Fruit fly (Drosophila melanogaster) whole organism, prepupa: Measurements from ENCODE around the gene Ugt37A3.

Experiments
- CG11294 ChIP-seq: fragments of 200-800 bp; sonication (Bioruptor generic); IDR thresholded peaks from 2 replicates; pipeline ENCODE4 v1.3.6; 2022; ENCODE audit warnings: missing biosample characterization, missing genetic modification characterization
- CG11902 ChIP-seq: fragments of 200-800 bp; sonication (Bioruptor generic); optimal IDR thresholded peaks from 3 replicates; lab custom pipeline; 2016; ENCODE audit warnings: missing biosample characterization, missing genetic modification characterization
- CG15336 ChIP-seq: fragments of 200-800 bp; sonication (Bioruptor generic); IDR thresholded peaks from 2 replicates; pipeline ENCODE4 v1.3.6; 2022; ENCODE audit warnings: missing biosample characterization, missing genetic modification characterization
- CG1621 ChIP-seq: fragments of 200-800 bp; sonication (Bioruptor generic); optimal IDR thresholded peaks from 3 replicates; lab custom pipeline; 2018; ENCODE audit warnings: missing biosample characterization, mild to moderate bottlenecking, missing genetic modification characterization
- CG16779 ChIP-seq: fragments of 200-800 bp; sonication (Bioruptor generic); optimal IDR thresholded peaks from 3 replicates; lab custom pipeline; 2017; ENCODE audit warnings: missing biosample characterization, mild to moderate bottlenecking, missing genetic modification characterization
- CG3032 ChIP-seq: fragments of 200-800 bp; optimal IDR thresholded peaks from 2 replicates; lab custom pipeline; 2019; ENCODE audit warnings: missing biosample characterization, mild to moderate bottlenecking, missing genetic modification characterization, moderate library complexity
- CG31627 ChIP-seq: fragments of 200-800 bp; sonication (Bioruptor generic); optimal IDR thresholded peaks from 3 replicates; lab custom pipeline; 2016; ENCODE audit warnings: missing biosample characterization, missing genetic modification characterization
- CG6276 ChIP-seq: fragments of 200-800 bp; sonication (Bioruptor generic); optimal IDR thresholded peaks from 2 replicates; lab custom pipeline; 2017; ENCODE audit warnings: missing biosample characterization, mild to moderate bottlenecking, missing genetic modification characterization
- CG6792 ChIP-seq: fragments of 200-800 bp; sonication (Bioruptor generic); optimal IDR thresholded peaks from 3 replicates; lab custom pipeline; 2016; ENCODE audit warnings: missing biosample characterization, missing genetic modification characterization
- CG6854 ChIP-seq: fragments of 200-800 bp; sonication (Bioruptor generic); optimal IDR thresholded peaks from 2 replicates; lab custom pipeline; 2017; ENCODE audit warnings: missing biosample characterization, mild to moderate bottlenecking, missing genetic modification characterization
- CG8119 ChIP-seq: fragments of 200-800 bp; sonication (Bioruptor generic); IDR thresholded peaks from 3 replicates; pipeline ENCODE4 v1.3.6; 2022; ENCODE audit warnings: missing biosample characterization, missing genetic modification characterization
- CG8319 ChIP-seq: fragments of 200-800 bp; sonication (Bioruptor generic); optimal IDR thresholded peaks from 3 replicates; lab custom pipeline; 2016; ENCODE audit warnings: missing biosample characterization, missing genetic modification characterization
- CG9139 ChIP-seq: fragments of 200-800 bp; sonication (Bioruptor generic); optimal IDR thresholded peaks from 3 replicates; lab custom pipeline; 2017; ENCODE audit warnings: missing biosample characterization, mild to moderate bottlenecking, missing genetic modification characterization
- Eip93F ChIP-seq: fragments of 200-800 bp; sonication (Bioruptor generic); optimal IDR thresholded peaks from 2 replicates; lab custom pipeline; 2016; ENCODE audit warnings: missing biosample characterization, mild to moderate bottlenecking, missing genetic modification characterization
- Ets21C ChIP-seq: fragments of 200-800 bp; sonication (Bioruptor generic); optimal IDR thresholded peaks from 3 replicates; lab custom pipeline; 2016; ENCODE audit warnings: missing biosample characterization, missing genetic modification characterization
- Ets96B ChIP-seq: fragments of 200-800 bp; optimal IDR thresholded peaks from 2 replicates; lab custom pipeline; 2019; ENCODE audit warnings: missing biosample characterization, mild to moderate bottlenecking, missing genetic modification characterization, moderate library complexity
- Gug ChIP-seq: fragments of 200-800 bp; sonication (Bioruptor generic); IDR thresholded peaks from 2 replicates; pipeline ENCODE4 v1.3.6; 2022; ENCODE audit warnings: missing biosample characterization, missing genetic modification characterization
- Hr39 ChIP-seq: fragments of 200-800 bp; sonication (Bioruptor generic); optimal IDR thresholded peaks from 2 replicates; lab custom pipeline; 2016; ENCODE audit warnings: missing biosample characterization, missing genetic modification characterization
- Hr4 ChIP-seq: fragments of 200-800 bp; sonication (Bioruptor generic); optimal IDR thresholded peaks from 3 replicates; lab custom pipeline; 2016; ENCODE audit warnings: missing biosample characterization, missing genetic modification characterization
- Lpt ChIP-seq: fragments of 200-800 bp; sonication (Bioruptor generic); optimal IDR thresholded peaks from 3 replicates; lab custom pipeline; 2016; ENCODE audit warnings: missing biosample characterization, missing genetic modification characterization
- Met ChIP-seq: fragments of 200-800 bp; sonication (Bioruptor generic); optimal IDR thresholded peaks from 3 replicates; lab custom pipeline; 2016; ENCODE audit warnings: missing biosample characterization, missing genetic modification characterization
- OdsH ChIP-seq: fragments of 200-800 bp; sonication (Bioruptor generic); optimal IDR thresholded peaks from 3 replicates; lab custom pipeline; 2016; ENCODE audit warnings: missing biosample characterization, missing genetic modification characterization
- Sox14 ChIP-seq: fragments of 200-800 bp; sonication (Bioruptor generic); optimal IDR thresholded peaks from 3 replicates; lab custom pipeline; 2016; ENCODE audit warnings: missing biosample characterization, missing genetic modification characterization
- achi ChIP-seq: fragments of 200-800 bp; sonication (Bioruptor generic); optimal IDR thresholded peaks from 3 replicates; lab custom pipeline; 2016; ENCODE audit warnings: missing biosample characterization, missing genetic modification characterization
- acj6 ChIP-seq: fragments of 200-800 bp; sonication (Bioruptor generic); optimal IDR thresholded peaks from 3 replicates; lab custom pipeline; 2016; ENCODE audit warnings: missing biosample characterization, missing genetic modification characterization
- cyc ChIP-seq: fragments of 200-800 bp; sonication (Bioruptor generic); optimal IDR thresholded peaks from 3 replicates; lab custom pipeline; 2016; ENCODE audit warnings: missing biosample characterization, missing genetic modification characterization
- dac ChIP-seq: fragments of 200-800 bp; sonication (Bioruptor generic); optimal IDR thresholded peaks from 2 replicates; lab custom pipeline; 2017; ENCODE audit warnings: missing biosample characterization, mild to moderate bottlenecking, missing genetic modification characterization
- dsx ChIP-seq: fragments of 200-800 bp; optimal IDR thresholded peaks from 3 replicates; lab custom pipeline; 2019; ENCODE audit warnings: missing biosample characterization, mild to moderate bottlenecking, missing genetic modification characterization, moderate library complexity; ENCODE audit not compliant: poor library complexity, severe bottlenecking
- fd59A ChIP-seq: fragments of 200-800 bp; sonication (Bioruptor generic); optimal IDR thresholded peaks from 2 replicates; lab custom pipeline; 2017; ENCODE audit warnings: missing biosample characterization, mild to moderate bottlenecking, missing genetic modification characterization, missing genetic modification reagents
- lz ChIP-seq: fragments of 200-800 bp; sonication (Bioruptor generic); optimal IDR thresholded peaks from 3 replicates; lab custom pipeline; 2016; ENCODE audit warnings: missing biosample characterization, missing genetic modification characterization
- net ChIP-seq: fragments of 200-800 bp; sonication (Bioruptor generic); optimal IDR thresholded peaks from 3 replicates; lab custom pipeline; 2016; ENCODE audit warnings: missing biosample characterization, missing genetic modification characterization
- pdm3 ChIP-seq: fragments of 200-800 bp; sonication (Bioruptor generic); optimal IDR thresholded peaks from 3 replicates; lab custom pipeline; 2016; ENCODE audit warnings: missing biosample characterization, missing genetic modification characterization
- salr ChIP-seq, 2 experiments: fragments of 200-800 bp; sonication (Bioruptor generic); optimal IDR thresholded peaks; 3 replicates each; lab custom pipeline; 2016 to 2018; ENCODE audit warnings: missing biosample characterization in 2 of 2, missing genetic modification characterization in 2 of 2, mild to moderate bottlenecking in 1 of 2
- spab ChIP-seq: fragments of 200-800 bp; sonication (Bioruptor generic); optimal IDR thresholded peaks from 2 replicates; lab custom pipeline; 2017; ENCODE audit warnings: missing biosample characterization, mild to moderate bottlenecking, missing genetic modification characterization, missing genetic modification reagents
- svp ChIP-seq: fragments of 200-800 bp; sonication (Bioruptor generic); peaks from one replicate; lab custom pipeline; 2016; ENCODE audit warnings: missing biosample characterization, missing genetic modification characterization
- topi ChIP-seq: fragments of 200-800 bp; sonication (Bioruptor generic); optimal IDR thresholded peaks from 3 replicates; lab custom pipeline; 2016; ENCODE audit warnings: missing biosample characterization, missing genetic modification characterization
- vri ChIP-seq: fragments of 200-800 bp; sonication (Bioruptor generic); optimal IDR thresholded peaks from 3 replicates; lab custom pipeline; 2016; ENCODE audit warnings: missing biosample characterization, mild to moderate bottlenecking, missing genetic modification characterization

The Ugt37A3 gene

DNA sequence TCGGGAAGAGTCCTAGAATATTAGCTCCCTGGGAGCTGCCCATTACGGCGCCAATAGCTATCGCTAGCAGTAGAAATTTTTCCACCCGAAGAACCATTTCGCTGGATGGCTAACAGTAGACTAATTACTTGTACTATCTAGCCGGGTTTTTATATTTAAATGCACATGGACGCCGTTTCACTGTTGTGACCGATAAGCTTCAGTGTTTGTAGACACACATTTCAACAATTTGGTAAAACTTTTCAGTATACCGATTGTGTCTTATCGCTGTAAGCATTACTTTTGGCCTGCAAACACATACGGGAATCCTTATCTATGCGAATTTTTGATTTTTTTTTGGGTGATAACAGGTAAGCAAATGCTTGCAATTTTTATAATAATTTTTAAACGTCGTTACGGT is at the start of gene Ugt37A3:
Gene Ugt37A3, minus strand, starts transcription at position 101 of the 400 bp plus-strand sequence.
- TF ChIP-seq vri (GFP tag; lab: Kevin White, UChicago) = peak; percentile 16
- TF ChIP-seq CG6792 (GFP tag; lab: Kevin White, UChicago) = no peak
- peak; percentile 36 for TF ChIP-seq svp (GFP tag; lab: Kevin White, UChicago)

DNA sequence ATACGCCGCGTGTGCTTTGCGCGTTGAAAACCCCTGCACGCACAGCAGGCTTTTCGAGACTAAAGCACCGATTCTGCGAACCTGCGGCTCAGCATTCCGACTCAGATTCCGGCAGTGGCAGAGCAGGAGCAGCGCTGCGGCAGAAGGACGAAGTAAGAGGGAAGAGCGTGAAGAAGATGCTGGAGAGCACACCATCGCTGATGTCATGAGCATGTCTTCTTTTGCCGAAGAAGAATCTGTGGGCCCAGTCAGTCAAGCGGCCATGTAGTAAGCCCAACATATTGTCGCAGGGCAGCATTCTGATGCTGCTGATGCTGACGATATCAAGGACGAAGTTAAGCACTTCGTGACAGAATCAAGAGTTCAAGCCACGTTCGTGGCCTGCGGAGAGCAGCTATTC is 39.7 kb upstream of the Ugt37A3 start, which contains the start of gene beat-Vc:
Gene beat-Vc, minus strand, starts transcription at position 65 of the 400 bp plus-strand sequence.
- TF ChIP-seq acj6 (GFP tag; lab: Kevin White, UChicago) = no peak
- TF ChIP-seq Lpt = no peak
- no peak for TF ChIP-seq OdsH
- TF ChIP-seq CG31627 (GFP tag; lab: Kevin White, UChicago) = no peak

DNA sequence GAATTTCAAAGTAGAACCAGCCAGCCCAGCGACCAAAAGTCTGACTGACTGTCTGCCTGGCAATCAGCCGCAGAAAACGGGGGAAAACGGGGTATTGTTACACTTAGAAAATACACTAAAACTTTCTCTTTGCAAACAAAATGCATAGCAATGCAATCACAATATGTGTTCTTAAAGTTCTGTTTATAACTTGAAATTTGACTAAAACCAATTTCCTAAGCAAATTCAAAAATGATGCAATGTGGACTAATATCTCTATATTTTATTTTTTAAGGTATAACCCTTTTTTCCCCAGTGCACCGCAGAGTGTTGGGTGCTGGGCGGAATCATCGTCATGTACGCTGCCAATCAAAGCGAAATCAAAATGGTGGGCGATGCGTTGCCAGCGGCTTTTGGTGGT is 7.5 kb upstream of the Ugt37A3 start:
- TF ChIP-seq cyc (no peak), CG1621 (tag; lab: Kevin White, UChicago) (no peak), salr (GFP tag; optimal IDR thresholded peaks at IDR 0.05; lab: Kevin White, UChicago) (no peak), Lpt (no peak), CG11902 (GFP tag; lab: Kevin White, UChicago) (no peak), OdsH (no peak), topi (GFP tag; lab: Kevin White, UChicago) (no peak), Hr39 (GFP tag; lab: Kevin White, UChicago) (no peak), dsx (GFP tag; lab: Kevin White, UChicago) (no peak), Met (GFP tag; lab: Kevin White, UChicago) (no peak), Ets21C (GFP tag; lab: Kevin White, UChicago) (no peak), CG6854 (GFP tag; lab: Kevin White, UChicago) (no peak), fd59A (no peak), achi (GFP tag; lab: Kevin White, UChicago) (no peak), CG8319 (GFP tag; lab: Kevin White, UChicago) (no peak), Ets96B (no peak)

DNA sequence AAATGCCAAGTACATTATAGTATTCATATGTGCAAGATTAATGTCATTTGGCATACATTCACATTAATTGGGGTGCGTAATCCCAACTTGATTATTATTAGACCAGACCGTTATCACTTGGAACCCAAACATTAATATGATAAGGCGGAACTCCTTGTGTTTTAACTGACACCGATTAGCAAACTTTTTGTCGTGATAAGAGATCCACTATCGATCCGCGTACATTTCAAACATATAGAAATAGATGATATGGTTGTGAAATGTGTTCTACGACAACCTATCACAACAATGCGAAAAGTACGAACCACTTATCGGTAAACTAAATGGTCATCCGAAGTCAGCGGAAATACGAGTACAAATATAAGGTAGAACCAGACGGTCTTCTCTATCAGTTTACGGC is 4.2 kb downstream of the Ugt37A3 start, which contains the start of gene Ugt37A2:
Gene Ugt37A2, plus strand, starts transcription at position 396 of the 400 bp plus-strand sequence.
- TF ChIP-seq Met (GFP tag; lab: Kevin White, UChicago) (no peak), CG15336 (GFP tag; lab: Robert Waterston, UW) (no peak), Hr4 (GFP tag; lab: Kevin White, UChicago) (no peak), CG11294 (no peak), CG6276 (GFP tag; lab: Kevin White, UChicago) (no peak), CG3032 (no peak), Sox14 (GFP tag; lab: Kevin White, UChicago) (no peak), CG16779 (tag; lab: Kevin White, UChicago) (no peak), dac (no peak), lz (GFP tag; lab: Kevin White, UChicago) (no peak), CG9139 (GFP tag; lab: Kevin White, UChicago) (no peak), Eip93F (GFP tag; lab: Kevin White, UChicago) (no peak), net (no peak), Gug (no peak), CG11902 (GFP tag; lab: Kevin White, UChicago) (no peak), CG8319 (GFP tag; lab: Kevin White, UChicago) (no peak), spab (GFP tag; lab: Kevin White, UChicago) (no peak), CG8119 (no peak), pdm3 (GFP tag; lab: Kevin White, UChicago) (no peak), acj6 (GFP tag; lab: Kevin White, UChicago) (no peak)
